Fruit fly (Drosophila melanogaster) whole organism, embryonic: ENCODE data around the gene Cyp310a1.

Experiments used
- Atf-2 ChIP-seq: fragments of 200-800 bp; sonication (Bioruptor generic); optimal IDR thresholded peaks from 2 replicates; lab custom pipeline; 2016; ENCODE audit warnings: missing biosample characterization, missing genetic modification characterization
- Atf3 ChIP-seq: fragments of 200-800 bp; sonication (Bioruptor generic); optimal IDR thresholded peaks from 3 replicates; lab custom pipeline; 2016; ENCODE audit warnings: missing biosample characterization, missing genetic modification characterization
- C15 ChIP-seq: fragments of 200-800 bp; sonication (Bioruptor generic); IDR thresholded peaks from 3 replicates; pipeline ENCODE4 v1.3.6; 2022; ENCODE audit warnings: missing biosample characterization, missing genetic modification characterization
- CG11723 ChIP-seq: fragments of 200-800 bp; sonication (Bioruptor generic); optimal IDR thresholded peaks from 2 replicates; lab custom pipeline; 2017; ENCODE audit warnings: missing biosample characterization, mild to moderate bottlenecking, missing genetic modification characterization
- CG12236 ChIP-seq: fragments of 200-800 bp; sonication (Bioruptor generic); optimal IDR thresholded peaks from 2 replicates; lab custom pipeline; 2016; ENCODE audit warnings: missing biosample characterization, missing genetic modification characterization
- CG13624 ChIP-seq: fragments of 200-800 bp; sonication (Bioruptor generic); optimal IDR thresholded peaks from 2 replicates; lab custom pipeline; 2016; ENCODE audit warnings: missing biosample characterization, missing genetic modification characterization
- CG13894 ChIP-seq: fragments of 200-800 bp; sonication (Bioruptor generic); optimal IDR thresholded peaks from 3 replicates; lab custom pipeline; 2018; ENCODE audit warnings: missing biosample characterization, mild to moderate bottlenecking, missing genetic modification characterization, moderate library complexity
- CG15011 ChIP-seq: fragments of 200-800 bp; sonication (Bioruptor generic); optimal IDR thresholded peaks from 3 replicates; lab custom pipeline; 2018; ENCODE audit warnings: missing biosample characterization, mild to moderate bottlenecking, missing genetic modification characterization
- CG17829 ChIP-seq: fragments of 200-800 bp; optimal IDR thresholded peaks from 2 replicates; lab custom pipeline; 2019; ENCODE audit warnings: missing biosample characterization, mild to moderate bottlenecking, missing genetic modification characterization, moderate library complexity
- CG1792 ChIP-seq: fragments of 200-800 bp; sonication (Bioruptor generic); optimal IDR thresholded peaks from 2 replicates; lab custom pipeline; 2016; ENCODE audit warnings: missing biosample characterization, missing genetic modification characterization
- CG1832 ChIP-seq: fragments of 200-800 bp; sonication (Bioruptor generic); optimal IDR thresholded peaks from 2 replicates; lab custom pipeline; 2017; ENCODE audit warnings: missing biosample characterization, mild to moderate bottlenecking, missing genetic modification characterization, inconsistent platforms
- CG30020 ChIP-seq: fragments of 200-800 bp; optimal IDR thresholded peaks from 2 replicates; lab custom pipeline; 2019; ENCODE audit warnings: missing biosample characterization, mild to moderate bottlenecking, missing genetic modification characterization, moderate library complexity
- CG3163 ChIP-seq: fragments of 200-800 bp; sonication (Bioruptor generic); optimal IDR thresholded peaks from 3 replicates; lab custom pipeline; 2016; ENCODE audit warnings: missing biosample characterization, missing genetic modification characterization
- CG4404 ChIP-seq: fragments of 200-800 bp; sonication (Bioruptor generic); IDR thresholded peaks from 2 replicates; pipeline ENCODE4 v1.3.6; 2022; ENCODE audit warnings: missing biosample characterization, missing genetic modification characterization
- CG6175 ChIP-seq: fragments of 200-800 bp; sonication (Bioruptor generic); IDR thresholded peaks from 3 replicates; pipeline ENCODE4 v1.3.6; 2022; ENCODE audit warnings: missing biosample characterization, missing genetic modification characterization
- CG6272 ChIP-seq: fragments of 200-800 bp; sonication (Bioruptor generic); IDR thresholded peaks from 2 replicates; pipeline ENCODE4 v1.3.6; 2022; ENCODE audit warnings: missing biosample characterization, missing genetic modification characterization
- CG8359 ChIP-seq: fragments of 200-800 bp; sonication (Bioruptor generic); optimal IDR thresholded peaks from 2 replicates; lab custom pipeline; 2017; ENCODE audit warnings: missing biosample characterization, mild to moderate bottlenecking, missing genetic modification characterization, borderline replicate concordance
- CG9609 ChIP-seq: fragments of 200-800 bp; sonication (Bioruptor generic); optimal IDR thresholded peaks from 3 replicates; lab custom pipeline; 2016; ENCODE audit warnings: missing biosample characterization, missing genetic modification characterization
- CHES-1-like ChIP-seq: fragments of 200-800 bp; sonication (Bioruptor generic); optimal IDR thresholded peaks from 2 replicates; lab custom pipeline; 2016; ENCODE audit warnings: missing biosample characterization, missing genetic modification characterization
- Dad ChIP-seq: fragments of 200-800 bp; sonication (Bioruptor generic); optimal IDR thresholded peaks from 3 replicates; lab custom pipeline; 2016; ENCODE audit warnings: missing biosample characterization, missing genetic modification characterization
- Doc2 ChIP-seq: fragments of 200-800 bp; sonication (Bioruptor generic); IDR thresholded peaks from 2 replicates; pipeline ENCODE4 v1.3.6; 2022; ENCODE audit warnings: missing biosample characterization, missing genetic modification characterization
- Dp ChIP-seq: fragments of 200-800 bp; sonication (Bioruptor generic); optimal IDR thresholded peaks from 2 replicates; lab custom pipeline; 2018; ENCODE audit warnings: missing biosample characterization, mild to moderate bottlenecking, missing genetic modification characterization, moderate library complexity
- Hr3 ChIP-seq: fragments of 200-800 bp; sonication (Bioruptor generic); optimal IDR thresholded peaks from 3 replicates; lab custom pipeline; 2016; ENCODE audit warnings: missing biosample characterization, missing genetic modification characterization
- Hr78 ChIP-seq, 2 experiments: fragments of 200-800 bp in 1 of 2; fragments of >200 bp in 1 of 2; sonication (Bioruptor generic) in 1 of 2; optimal IDR thresholded peaks; 2 replicates each; lab custom pipeline; 2017 to 2019; ENCODE audit warnings: missing biosample characterization in 2 of 2, missing genetic modification characterization in 2 of 2, mild to moderate bottlenecking in 1 of 2, moderate library complexity in 1 of 2
- NC2α ChIP-seq: fragments of 200-800 bp; sonication (Bioruptor generic); optimal IDR thresholded peaks from 2 replicates; lab custom pipeline; 2016; ENCODE audit warnings: missing biosample characterization, missing genetic modification characterization
- Sin3A ChIP-seq: fragments of >200 bp; optimal IDR thresholded peaks from 2 replicates; lab custom pipeline; 2018
- Usf ChIP-seq: fragments of 200-800 bp; sonication (Bioruptor generic); optimal IDR thresholded peaks from 2 replicates; lab custom pipeline; 2017; ENCODE audit warnings: missing genotype, missing biosample characterization, missing genetic modification characterization
- abd-A ChIP-seq: fragments of 200-800 bp; sonication (Bioruptor generic); optimal IDR thresholded peaks from 3 replicates; lab custom pipeline; 2019; ENCODE audit warnings: missing biosample characterization, mild to moderate bottlenecking, missing genetic modification characterization, moderate library complexity
- ac ChIP-seq: fragments of 200-800 bp; sonication (Bioruptor generic); optimal IDR thresholded peaks from 3 replicates; lab custom pipeline; 2017; ENCODE audit warnings: missing biosample characterization, mild to moderate bottlenecking, missing genetic modification characterization
- ase ChIP-seq: fragments of 200-800 bp; sonication (Bioruptor generic); IDR thresholded peaks from 3 replicates; pipeline ENCODE4 v1.3.6; 2022; ENCODE audit warnings: missing biosample characterization, missing genetic modification characterization
- caup ChIP-seq: fragments of 200-800 bp; sonication (Bioruptor generic); optimal IDR thresholded peaks from 3 replicates; lab custom pipeline; 2017; ENCODE audit warnings: missing biosample characterization, mild to moderate bottlenecking, missing genetic modification characterization, moderate library complexity; ENCODE audit not compliant: severe bottlenecking
- cg ChIP-seq: fragments of 200-800 bp; sonication (Bioruptor generic); optimal IDR thresholded peaks from 3 replicates; lab custom pipeline; 2019; ENCODE audit warnings: missing biosample characterization, mild to moderate bottlenecking, missing genetic modification characterization, moderate library complexity
- crc ChIP-seq: fragments of 200-800 bp; sonication (Bioruptor generic); optimal IDR thresholded peaks from 2 replicates; lab custom pipeline; 2016; ENCODE audit warnings: missing biosample characterization, missing genetic modification characterization
- croc ChIP-seq: fragments of 200-800 bp; sonication (Bioruptor generic); conservative IDR thresholded peaks from 3 replicates; pipeline ENCODE4 v1.3.6; 2022; ENCODE audit warnings: missing biosample characterization, missing genetic modification characterization
- ems ChIP-seq: fragments of 200-800 bp; sonication (Bioruptor generic); optimal IDR thresholded peaks from 3 replicates; lab custom pipeline; 2016; ENCODE audit warnings: missing biosample characterization, missing genetic modification characterization
- en ChIP-seq: fragments of 200-800 bp; sonication (Bioruptor generic); optimal IDR thresholded peaks from 2 replicates; lab custom pipeline; 2016; ENCODE audit warnings: missing biosample characterization, missing genetic modification characterization
- ewg ChIP-seq: fragments of 200-800 bp; sonication (Bioruptor generic); optimal IDR thresholded peaks from 3 replicates; lab custom pipeline; 2017; ENCODE audit warnings: mild to moderate bottlenecking, missing biosample characterization, missing genetic modification reagents, missing genetic modification characterization
- gsb ChIP-seq: fragments of 200-800 bp; sonication (Bioruptor generic); IDR thresholded peaks from 2 replicates; pipeline ENCODE4 v1.3.6; 2022; ENCODE audit warnings: missing biosample characterization, missing genetic modification characterization
- insv ChIP-seq, 2 experiments: fragments of 200-800 bp; sonication (Bioruptor generic); optimal IDR thresholded peaks; 3 replicates each; lab custom pipeline; 2016 to 2018; ENCODE audit warnings: missing biosample characterization in 2 of 2, missing genetic modification characterization in 2 of 2
- ken ChIP-seq: fragments of 200-800 bp; sonication (Bioruptor generic); IDR thresholded peaks from 3 replicates; pipeline ENCODE4 v1.3.6; 2022; ENCODE audit warnings: missing biosample characterization, missing genetic modification characterization
- knrl ChIP-seq: fragments of 200-800 bp; sonication (Bioruptor generic); IDR thresholded peaks from 3 replicates; pipeline ENCODE4 v1.3.6; 2022; ENCODE audit warnings: missing biosample characterization, missing genetic modification characterization; ENCODE audit not compliant: partially characterized antibody
- odd ChIP-seq: fragments of 200-800 bp; sonication (Bioruptor generic); optimal IDR thresholded peaks from 2 replicates; lab custom pipeline; 2017; ENCODE audit warnings: missing biosample characterization, mild to moderate bottlenecking, missing genetic modification characterization
- pita ChIP-seq: fragments of 200-800 bp; sonication (Bioruptor generic); optimal IDR thresholded peaks from 2 replicates; lab custom pipeline; 2017; ENCODE audit warnings: missing biosample characterization, mild to moderate bottlenecking, missing genetic modification characterization
- pros ChIP-seq: fragments of 200-800 bp; sonication (Bioruptor generic); optimal IDR thresholded peaks from 3 replicates; lab custom pipeline; 2019; ENCODE audit warnings: missing biosample characterization, mild to moderate bottlenecking, missing genetic modification characterization, moderate library complexity
- rib ChIP-seq: fragments of 200-800 bp; sonication (Bioruptor generic); IDR thresholded peaks from 2 replicates; pipeline ENCODE4 v1.3.6; 2022; ENCODE audit warnings: missing biosample characterization, missing genetic modification characterization
- run ChIP-seq: fragments of 200-800 bp; sonication (Bioruptor generic); optimal IDR thresholded peaks from 3 replicates; lab custom pipeline; 2018; ENCODE audit warnings: missing biosample characterization, mild to moderate bottlenecking, missing genetic modification characterization
- scrt ChIP-seq: fragments of 200-800 bp; sonication (Bioruptor generic); optimal IDR thresholded peaks from 2 replicates; lab custom pipeline; 2018; ENCODE audit warnings: missing biosample characterization, mild to moderate bottlenecking, missing genetic modification characterization, moderate library complexity
- sens-2 ChIP-seq: fragments of 200-800 bp; sonication (Bioruptor generic); IDR thresholded peaks from 2 replicates; pipeline ENCODE4 v1.3.6; 2022; ENCODE audit warnings: missing biosample characterization, missing genetic modification characterization
- seq ChIP-seq: fragments of 200-800 bp; sonication (Bioruptor generic); IDR thresholded peaks from 2 replicates; pipeline ENCODE4 v1.3.6; 2022; ENCODE audit warnings: missing biosample characterization, missing genetic modification characterization
- shn ChIP-seq: fragments of 200-800 bp; sonication (Bioruptor generic); optimal IDR thresholded peaks from 3 replicates; lab custom pipeline; 2016; ENCODE audit warnings: missing biosample characterization, missing genetic modification characterization
- usp ChIP-seq: fragments of >200 bp; optimal IDR thresholded peaks from 2 replicates; lab custom pipeline; 2017; ENCODE audit warnings: missing biosample characterization, missing genetic modification characterization
- vvl ChIP-seq: fragments of 200-800 bp; sonication (Bioruptor generic); IDR thresholded peaks from 2 replicates; pipeline ENCODE4 v1.3.6; 2022; ENCODE audit warnings: missing biosample characterization, missing genetic modification characterization
- zfh1 ChIP-seq: fragments of 200-800 bp; sonication (Bioruptor generic); IDR thresholded peaks from 3 replicates; pipeline ENCODE4 v1.3.6; 2022; ENCODE audit warnings: missing biosample characterization, missing genetic modification characterization

Gene Cyp310a1

DNA sequence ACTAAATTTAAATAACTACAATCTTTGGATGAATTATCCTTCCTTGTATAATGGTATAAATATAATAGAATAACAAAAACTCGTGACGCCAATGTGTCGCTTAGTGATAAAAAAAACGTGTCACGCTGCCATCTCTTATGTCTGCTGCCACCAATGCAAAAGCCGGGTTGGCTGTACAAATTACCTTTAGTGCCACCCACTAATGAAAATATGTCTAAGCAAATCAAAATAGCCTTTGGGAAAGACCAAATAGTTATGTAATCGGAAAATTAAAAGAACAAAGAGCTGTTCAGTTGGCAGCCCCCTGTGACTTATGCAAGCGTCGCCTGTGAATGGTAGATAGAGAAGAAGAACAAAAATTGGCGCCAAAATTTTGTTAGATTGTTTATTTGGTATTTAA lies 36.6 kb upstream of the Cyp310a1 start, which contains the start of gene CG10336 (continued):
- no peak for TF ChIP-seq rib (GFP tag; lab: Robert Waterston, UW)
- TF ChIP-seq gsb (GFP tag; lab: Robert Waterston, UW): no peak
- no peak for TF ChIP-seq CG1832 (GFP tag; lab: Kevin White, UChicago)
- TF ChIP-seq shn (GFP tag; lab: Kevin White, UChicago): no peak
- no peak for TF ChIP-seq Atf3 (GFP tag; lab: Kevin White, UChicago)
- TF ChIP-seq Hr78 (GFP tag; optimal IDR thresholded peaks at IDR 0.05; lab: Kevin White, UChicago): no peak
- no peak for TF ChIP-seq CG3163 (GFP tag; lab: Kevin White, UChicago)
- TF ChIP-seq ems (GFP tag; lab: Kevin White, UChicago): no peak
- no peak for TF ChIP-seq odd (GFP tag; lab: Kevin White, UChicago)
- TF ChIP-seq Atf-2 (GFP tag; lab: Kevin White, UChicago): no peak
- TF ChIP-seq CG30020 (tag; lab: Kevin White, UChicago): no peak
- TF ChIP-seq Doc2 (GFP tag; lab: Robert Waterston, UW): no peak
- TF ChIP-seq vvl: peak; percentile 48
- no peak for TF ChIP-seq CG6272 (GFP tag; lab: Robert Waterston, UW)
- no peak for TF ChIP-seq pros (GFP tag; lab: Kevin White, UChicago)
- TF ChIP-seq CG13624 (GFP tag; lab: Kevin White, UChicago): no peak
- no peak for TF ChIP-seq CG8359 (GFP tag; lab: Kevin White, UChicago)
- TF ChIP-seq insv (GFP tag; optimal IDR thresholded peaks at IDR 0.05; lab: Kevin White, UChicago): no peak
- TF ChIP-seq CG9609 (GFP tag; lab: Kevin White, UChicago): no peak
- no peak for TF ChIP-seq Hr3 (GFP tag; lab: Kevin White, UChicago)
- TF ChIP-seq CHES-1-like: no peak
- no peak for TF ChIP-seq ewg (GFP tag; lab: Kevin White, UChicago)
- TF ChIP-seq seq (GFP tag; lab: Robert Waterston, UW): no peak
- no peak for TF ChIP-seq sens-2 (GFP tag; lab: Robert Waterston, UW)
- no peak for TF ChIP-seq abd-A (tag; lab: Kevin White, UChicago)
- no peak for TF ChIP-seq C15
- no peak for TF ChIP-seq CG6175 (GFP tag; lab: Robert Waterston, UW)
- TF ChIP-seq CG17829 (tag; lab: Kevin White, UChicago): no peak
- no peak for TF ChIP-seq CG12236 (GFP tag; lab: Kevin White, UChicago)
- TF ChIP-seq CG1792 (GFP tag; lab: Kevin White, UChicago): no peak
- TF ChIP-seq NC2α: no peak
- TF ChIP-seq caup: no peak
- no peak for TF ChIP-seq ac (GFP tag; lab: Kevin White, UChicago)
- TF ChIP-seq CG4404 (GFP tag; lab: Robert Waterston, UW): no peak
- TF ChIP-seq Usf (GFP tag; lab: Kevin White, UChicago): no peak
- TF ChIP-seq croc (GFP tag; lab: Robert Waterston, UW): no peak
- TF ChIP-seq en (GFP tag; lab: Kevin White, UChicago): no peak
- peak; percentile 52 for TF ChIP-seq knrl
- TF ChIP-seq pita (GFP tag; lab: Kevin White, UChicago): no peak
- no peak for TF ChIP-seq usp (GFP tag; lab: Kevin White, UChicago)
- no peak for TF ChIP-seq scrt (GFP tag; lab: Kevin White, UChicago)
- no peak for TF ChIP-seq CG11723 (GFP tag; lab: Kevin White, UChicago)
- TF ChIP-seq Sin3A: peak; percentile 49
- TF ChIP-seq crc (GFP tag; lab: Kevin White, UChicago): no peak
- TF ChIP-seq Dad (GFP tag; lab: Kevin White, UChicago): no peak
- TF ChIP-seq ase (GFP tag; lab: Robert Waterston, UW): no peak
- TF ChIP-seq zfh1: no peak
- no peak for TF ChIP-seq ken (GFP tag; lab: Robert Waterston, UW)
- TF ChIP-seq CG13894 (tag; lab: Kevin White, UChicago): no peak
- TF ChIP-seq Dp: peak; percentile 89
- TF ChIP-seq cg (GFP tag; lab: Kevin White, UChicago): no peak
- no peak for TF ChIP-seq CG15011 (GFP tag; lab: Kevin White, UChicago)
- no peak for TF ChIP-seq run
